Worm (Caenorhabditis elegans) whole organism, L1 larva: ENCODE data around the gene dyf-3.

Experiments used
- aly-2 ChIP-seq: fragments of 150-350 bp; optimal IDR thresholded peaks from 2 replicates; lab custom pipeline; 2014; ENCODE audit warnings: missing biosample characterization, missing genetic modification characterization
- ceh-90 ChIP-seq: sonication (generic microtip); optimal IDR thresholded peaks from 2 replicates; lab custom pipeline; 2016; ENCODE audit warnings: missing genetic modification characterization, missing compliant biosample characterization
- dpl-1 ChIP-seq, 3 experiments: fragments of 150-350 bp in 2 of 3; sonication (generic microtip) in 1 of 3; optimal IDR thresholded peaks; 2 replicates each; lab custom pipeline; 2014 to 2017; ENCODE audit warnings: missing biosample characterization in 3 of 3, missing genetic modification characterization in 3 of 3, missing genetic modification reagents in 3 of 3
- ets-5 ChIP-seq: fragments of 200-800 bp; sonication (Bioruptor generic); IDR thresholded peaks from 2 replicates; pipeline ENCODE4 v1.3.6; 2022; ENCODE audit warnings: missing genetic modification characterization, missing compliant biosample characterization
- nhr-28 ChIP-seq: fragments of 150-350 bp; optimal IDR thresholded peaks from 2 replicates; lab custom pipeline; 2014; ENCODE audit warnings: missing biosample characterization, missing genetic modification characterization

DNA sequence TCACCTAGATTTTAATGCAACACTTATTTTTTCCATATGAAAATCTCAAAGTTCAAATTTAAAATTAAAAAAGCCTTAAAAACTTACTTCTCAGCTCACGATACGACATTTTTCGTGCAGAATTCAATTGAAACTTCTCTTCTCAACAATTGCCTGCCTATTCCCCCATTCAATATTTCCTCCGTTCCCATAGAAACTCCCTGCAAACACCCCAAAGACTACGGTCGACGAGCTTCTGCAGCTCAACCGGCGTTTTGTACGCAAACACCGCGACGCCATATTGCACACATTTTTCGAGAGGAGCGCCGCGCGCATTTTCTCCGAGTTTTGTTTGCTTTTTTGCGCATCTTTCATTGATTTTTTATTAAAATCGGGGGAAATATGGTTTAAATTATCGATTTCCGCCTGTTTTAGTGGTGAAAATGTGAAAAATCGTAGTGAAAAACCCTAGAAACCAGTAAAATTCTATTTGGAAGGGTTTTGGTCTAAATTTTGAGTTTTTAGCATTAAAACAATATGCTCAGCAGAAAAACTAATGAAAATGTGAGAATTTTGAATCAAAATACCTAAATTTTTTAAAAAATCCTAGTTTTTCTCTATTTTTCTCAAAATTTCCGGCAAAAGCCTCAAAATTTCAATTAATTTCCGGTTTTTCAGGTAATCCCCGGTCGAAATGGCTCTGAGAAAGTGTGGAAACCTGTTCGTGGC, at the start of gene dyf-3, which contains the start of gene pdhb-1:
- TF ChIP-seq aly-2 (tag; lab: Kevin White, UChicago) (no peak), ets-5 (GFP tag; lab: Robert Waterston, UW) (no peak), dpl-1 (GFP tag; optimal IDR thresholded peaks at IDR 0.05; lab: Kevin White, UChicago) (peak; percentile 37 to 56 (median 48)), nhr-28 (tag; lab: Kevin White, UChicago) (no peak), ceh-90 (tag; lab: Kevin White, UChicago) (no peak)
